Worm (Caenorhabditis elegans): ENCODE results near the gene Y59H11AR.10.

DNA sequence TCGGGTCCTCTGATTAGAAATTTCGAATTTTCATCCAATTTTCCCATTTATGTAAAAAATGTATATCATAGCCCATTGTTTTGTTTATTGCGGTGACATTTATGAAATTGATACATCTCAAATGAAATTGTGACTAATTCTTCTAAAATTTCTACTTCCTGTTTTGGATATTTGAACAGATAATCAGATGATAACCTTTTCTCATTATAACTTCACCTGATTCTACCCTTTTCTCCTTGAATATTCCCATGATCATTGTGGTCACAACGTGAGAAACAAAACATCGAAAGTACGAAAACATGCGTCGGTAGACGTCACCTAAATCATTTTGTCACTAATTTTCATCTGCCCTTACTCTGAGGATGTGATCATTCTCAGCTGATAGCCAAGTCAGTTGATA, 27.3 kb downstream of the Y59H11AR.10 start:
- no peak for TF ChIP-seq ref-1 (GFP tag; conservative IDR thresholded peaks at IDR 0.05)
- TF ChIP-seq T22C8.4 (GFP tag; IDR thresholded peaks at IDR 0.05): no peak
- TF ChIP-seq flt-1 (GFP tag; IDR thresholded peaks at IDR 0.05): no peak
- TF ChIP-seq klf-2 (GFP tag; conservative IDR thresholded peaks at IDR 0.05): no peak
- no peak for TF ChIP-seq cog-1 (tag; optimal IDR thresholded peaks at IDR 0.05)
